Fruit fly (Drosophila melanogaster): ENCODE measurements around the gene Aps.

The Aps gene

dm6 chr3L:10862544-10863474 lies 36.1 kb downstream of the Aps start:
- peak; percentile 36 for TF ChIP-seq Eip78C (GFP tag)
- TF ChIP-seq CG11902 (GFP tag; optimal IDR thresholded peaks at IDR 0.05) = no peak
- TF ChIP-seq achi (GFP tag; optimal IDR thresholded peaks at IDR 0.05) = no peak
- no peak for TF ChIP-seq svp (GFP tag)
- TF ChIP-seq Ets96B (tag; optimal IDR thresholded peaks at IDR 0.05) = no peak
- no peak for TF ChIP-seq CG6792 (GFP tag; optimal IDR thresholded peaks at IDR 0.05)
- TF ChIP-seq vri (GFP tag; optimal IDR thresholded peaks at IDR 0.05) = peak; percentile 19
- TF ChIP-seq CG31627 (GFP tag; optimal IDR thresholded peaks at IDR 0.05) = no peak
- no peak for TF ChIP-seq CG16779 (tag; optimal IDR thresholded peaks at IDR 0.05)
- TF ChIP-seq CG11294 (GFP tag; IDR thresholded peaks at IDR 0.05) = no peak
- TF ChIP-seq CG8632 (GFP tag; optimal IDR thresholded peaks at IDR 0.05) = no peak
- peak; percentile 42 for TF ChIP-seq fkh (GFP tag; optimal IDR thresholded peaks at IDR 0.05)
- no peak for TF ChIP-seq CG6854 (GFP tag; optimal IDR thresholded peaks at IDR 0.05)
- no peak for TF ChIP-seq CG8319 (GFP tag; optimal IDR thresholded peaks at IDR 0.05)
- TF ChIP-seq Blimp-1 (GFP tag; optimal IDR thresholded peaks at IDR 0.05) = no peak
- TF ChIP-seq CG11762 (GFP tag; optimal IDR thresholded peaks at IDR 0.05; ENCODE audit: insufficient read depth) = no peak
- TF ChIP-seq ss (GFP tag; optimal IDR thresholded peaks at IDR 0.05) = no peak
- TF ChIP-seq CG3919 (GFP tag; optimal IDR thresholded peaks at IDR 0.05) = no peak
- TF ChIP-seq CG8119 (GFP tag; IDR thresholded peaks at IDR 0.05) = no peak
- no peak for TF ChIP-seq Eip93F (GFP tag; optimal IDR thresholded peaks at IDR 0.05)
- no peak for TF ChIP-seq CG32006 (GFP tag; optimal IDR thresholded peaks at IDR 0.05)
- no peak for TF ChIP-seq lz (GFP tag; optimal IDR thresholded peaks at IDR 0.05)
- no peak for TF ChIP-seq fd85E (GFP tag; optimal IDR thresholded peaks at IDR 0.05)
- no peak for TF ChIP-seq CG6276 (GFP tag; optimal IDR thresholded peaks at IDR 0.05)
- no peak for TF ChIP-seq net (GFP tag; optimal IDR thresholded peaks at IDR 0.05)

- no peak for TF ChIP-seq Blimp-1 (GFP tag; optimal IDR thresholded peaks at IDR 0.05)
Observed at dm6 chr3L:10861657-10862543, 37.0 kb downstream of the Aps start.

- TF ChIP-seq fkh (GFP tag; optimal IDR thresholded peaks at IDR 0.05) (peak; percentile 52), dsx (GFP tag; optimal IDR thresholded peaks at IDR 0.05; ENCODE audit: poor library complexity, severe bottlenecking) (no peak), CG3032 (tag; optimal IDR thresholded peaks at IDR 0.05) (no peak), Eip78C (GFP tag) (peak; percentile 23)
Observed at dm6 chr3L:10860042-10860643, 38.8 kb downstream of the Aps start.

dm6 chr3L:10858569-10858968 lies 40.4 kb downstream of the Aps start:
- TF ChIP-seq CG6792 (GFP tag; optimal IDR thresholded peaks at IDR 0.05) = no peak
- TF ChIP-seq CG6163 (GFP tag; IDR thresholded peaks at IDR 0.05) = 0 out of 3 replicates have a peak, but pooled peaks have one; percentile 12
- TF ChIP-seq dsx (GFP tag; optimal IDR thresholded peaks at IDR 0.05; ENCODE audit: poor library complexity, severe bottlenecking) = no peak
- peak; percentile 86 for TF ChIP-seq fkh (GFP tag; optimal IDR thresholded peaks at IDR 0.05)
- TF ChIP-seq esn (GFP tag; optimal IDR thresholded peaks at IDR 0.05) = peak; percentile 8
- TF ChIP-seq vri (GFP tag; optimal IDR thresholded peaks at IDR 0.05) = peak; percentile 9
- no peak for TF ChIP-seq fd85E (GFP tag; optimal IDR thresholded peaks at IDR 0.05)
- peak; percentile 5 for TF ChIP-seq CG34406 (GFP tag; optimal IDR thresholded peaks at IDR 0.05)
- no peak for TF ChIP-seq Hr4 (GFP tag; optimal IDR thresholded peaks at IDR 0.05)
- TF ChIP-seq Hr38 (GFP tag; optimal IDR thresholded peaks at IDR 0.05) = no peak
- TF ChIP-seq CG6276 (GFP tag; optimal IDR thresholded peaks at IDR 0.05) = no peak
- no peak for TF ChIP-seq salr (GFP tag; optimal IDR thresholded peaks at IDR 0.05)

All from whole organism, prepupa.